Worm (Caenorhabditis elegans) whole organism, L3 larva: ENCODE data around the gene T10H4.13.

ENCODE experiments used
- ceh-82 ChIP-seq: fragments of 150-350 bp; optimal IDR thresholded peaks from 2 replicates; lab custom pipeline; 2014; ENCODE audit warnings: missing biosample characterization, missing genetic modification characterization
- ceh-9 ChIP-seq: sonication (generic microtip); optimal IDR thresholded peaks from 2 replicates; lab custom pipeline; 2018; ENCODE audit warnings: missing biosample characterization, missing genetic modification characterization
- jun-1 ChIP-seq: fragments of 150-350 bp; optimal IDR thresholded peaks from 2 replicates; lab custom pipeline; 2014; ENCODE audit warnings: missing biosample characterization, missing genetic modification reagents, missing genetic modification characterization
- nhr-12 ChIP-seq: fragments of 150-350 bp; optimal IDR thresholded peaks from 2 replicates; lab custom pipeline; 2014; ENCODE audit warnings: missing biosample characterization, missing genetic modification characterization
- nhr-23 ChIP-seq: fragments of 150-350 bp; optimal IDR thresholded peaks from 2 replicates; lab custom pipeline; 2014; ENCODE audit warnings: missing biosample characterization, missing genetic modification reagents, missing genetic modification characterization
- nhr-237 ChIP-seq: fragments of 150-350 bp; optimal IDR thresholded peaks from 2 replicates; lab custom pipeline; 2014; ENCODE audit warnings: missing biosample characterization, missing genetic modification characterization
- nhr-77 ChIP-seq: fragments of 150-350 bp; optimal IDR thresholded peaks from 2 replicates; lab custom pipeline; 2014; ENCODE audit warnings: missing biosample characterization, missing genetic modification characterization
- snpc-4 ChIP-seq: fragments of 150-350 bp; optimal IDR thresholded peaks from 2 replicates; lab custom pipeline; 2014; ENCODE audit warnings: missing biosample characterization, missing genetic modification characterization
- tbx-2 ChIP-seq: sonication (generic microtip); optimal IDR thresholded peaks from 2 replicates; lab custom pipeline; 2016; ENCODE audit warnings: mild to moderate bottlenecking, missing genetic modification characterization, missing compliant biosample characterization
- ztf-11 ChIP-seq: fragments of 150-350 bp; optimal IDR thresholded peaks from 2 replicates; lab custom pipeline; 2014; ENCODE audit warnings: missing biosample characterization, missing genetic modification characterization

DNA sequence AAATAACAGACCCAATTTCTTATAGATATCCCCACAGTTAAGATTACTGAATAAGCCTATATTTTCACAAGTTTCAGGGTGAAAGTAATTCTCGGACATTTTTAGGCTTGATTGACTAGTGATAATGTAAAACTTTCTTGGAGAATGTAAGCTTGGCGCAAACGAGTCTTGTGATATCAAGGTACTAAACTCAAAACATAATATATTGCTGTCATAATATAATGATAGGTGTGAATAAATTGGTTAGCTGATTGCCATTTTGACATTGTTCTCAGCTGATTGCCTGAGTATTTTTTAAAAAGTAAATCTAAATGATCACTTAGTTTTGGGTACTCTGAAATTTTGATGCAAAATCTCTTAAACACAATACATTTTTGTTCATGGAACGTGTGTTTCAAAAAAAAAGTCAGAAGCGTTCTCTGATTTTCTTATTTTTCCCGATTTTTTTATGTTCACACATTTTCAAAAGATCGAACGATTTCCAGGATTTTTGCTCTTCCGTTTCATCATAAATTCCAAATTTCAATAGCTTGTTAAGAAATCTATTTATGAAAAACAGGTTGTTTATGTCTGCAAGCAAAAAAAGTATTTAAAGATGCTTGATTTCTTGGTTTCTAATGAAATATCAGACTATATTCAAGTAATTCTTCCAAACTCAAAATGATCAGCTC is 14.1 kb upstream of the T10H4.13 start, which contains the start of the genes srw-19 and srx-51:
- TF ChIP-seq nhr-77 (tag; lab: Kevin White, UChicago) (no peak), snpc-4 (tag; lab: Kevin White, UChicago) (no peak), ztf-11 (tag; lab: Kevin White, UChicago) (no peak), nhr-12 (tag; lab: Kevin White, UChicago) (no peak), nhr-23 (tag; lab: Kevin White, UChicago) (no peak), jun-1 (no peak), ceh-9 (no peak), ceh-82 (no peak), nhr-237 (tag; lab: Kevin White, UChicago) (no peak), tbx-2 (tag; lab: Kevin White, UChicago) (no peak)
